Worm (Caenorhabditis elegans) whole organism, L1 larva: ENCODE results near the gene H17B01.2.

ENCODE experiments used
- C16A3.4 ChIP-seq: fragments of 150-350 bp; optimal IDR thresholded peaks from 2 replicates; lab custom pipeline; 2014; ENCODE audit warnings: missing biosample characterization, missing genetic modification characterization
- aha-1 ChIP-seq: fragments of 150-350 bp; optimal IDR thresholded peaks from 2 replicates; lab custom pipeline; 2014; ENCODE audit warnings: missing biosample characterization, missing genetic modification characterization
- aly-2 ChIP-seq: fragments of 150-350 bp; optimal IDR thresholded peaks from 2 replicates; lab custom pipeline; 2014; ENCODE audit warnings: missing biosample characterization, missing genetic modification characterization
- ama-1 ChIP-seq: fragments of 150-350 bp; optimal IDR thresholded peaks from 2 replicates; lab custom pipeline; 2014
- ceh-88 ChIP-seq: fragments of 200-800 bp; sonication (Bioruptor generic); IDR thresholded peaks from 2 replicates; pipeline ENCODE4 v1.3.6; 2022; ENCODE audit warnings: missing genetic modification characterization, missing compliant biosample characterization
- fkh-10 ChIP-seq: sonication (generic microtip); optimal IDR thresholded peaks from 2 replicates; lab custom pipeline; 2017; ENCODE audit warnings: missing biosample characterization, missing genetic modification reagents, missing genetic modification characterization
- fos-1 ChIP-seq: fragments of 150-350 bp; optimal IDR thresholded peaks from 2 replicates; lab custom pipeline; 2014; ENCODE audit warnings: missing biosample characterization, missing genetic modification characterization
- lin-13 ChIP-seq: fragments of 150-350 bp; optimal IDR thresholded peaks from 2 replicates; lab custom pipeline; 2014; ENCODE audit warnings: missing biosample characterization, missing genetic modification reagents, missing genetic modification characterization
- lsy-2 ChIP-seq, 2 experiments: fragments of 150-350 bp; optimal IDR thresholded peaks; 2 replicates each; lab custom pipeline; 2014; ENCODE audit warnings: missing biosample characterization in 2 of 2, missing genetic modification characterization in 2 of 2
- nhr-237 ChIP-seq: fragments of 150-350 bp; optimal IDR thresholded peaks from 2 replicates; lab custom pipeline; 2014; ENCODE audit warnings: missing biosample characterization, missing genetic modification characterization
- nhr-71 ChIP-seq: sonication (generic microtip); optimal IDR thresholded peaks from 2 replicates; lab custom pipeline; 2016; ENCODE audit warnings: mild to moderate bottlenecking, missing genetic modification characterization, moderate library complexity, missing compliant biosample characterization

- no peak for TF ChIP-seq ceh-88 (GFP tag; lab: Robert Waterston, UW)
- TF ChIP-seq aly-2 (tag; lab: Kevin White, UChicago) = no peak
- no peak for TF ChIP-seq fos-1 (tag; lab: Kevin White, UChicago)
- TF ChIP-seq lsy-2 (tag; optimal IDR thresholded peaks at IDR 0.05; lab: Kevin White, UChicago) = no peak
- no peak for TF ChIP-seq aha-1 (tag; lab: Kevin White, UChicago)
- TF ChIP-seq fkh-10 (GFP tag; lab: Kevin White, UChicago) = no peak
- no peak for TF ChIP-seq lin-13 (GFP tag; lab: Kevin White, UChicago)
- no peak for TF ChIP-seq ama-1 (lab: Kevin White, UChicago)
- TF ChIP-seq C16A3.4 (tag; lab: Kevin White, UChicago) = no peak
- no peak for TF ChIP-seq nhr-237 (tag; lab: Kevin White, UChicago)
- TF ChIP-seq nhr-71 (tag; lab: Kevin White, UChicago) = no peak
Measured at ce11 chrII:1503663-1504062, 33.3 kb downstream of the H17B01.2 start.
